Worm (Caenorhabditis elegans) whole organism, L3 larva: Measurements from ENCODE around the gene C28H8.7.

ENCODE experiments used
- aly-2 ChIP-seq: fragments of 150-350 bp; optimal IDR thresholded peaks from 2 replicates; lab custom pipeline; 2014; ENCODE audit warnings: missing biosample characterization, missing genetic modification characterization
- mdl-1 ChIP-seq: fragments of 150-350 bp; optimal IDR thresholded peaks from 2 replicates; lab custom pipeline; 2014; ENCODE audit warnings: missing biosample characterization, missing genetic modification characterization
- nhr-77 ChIP-seq: fragments of 150-350 bp; optimal IDR thresholded peaks from 2 replicates; lab custom pipeline; 2014; ENCODE audit warnings: missing biosample characterization, missing genetic modification characterization

DNA sequence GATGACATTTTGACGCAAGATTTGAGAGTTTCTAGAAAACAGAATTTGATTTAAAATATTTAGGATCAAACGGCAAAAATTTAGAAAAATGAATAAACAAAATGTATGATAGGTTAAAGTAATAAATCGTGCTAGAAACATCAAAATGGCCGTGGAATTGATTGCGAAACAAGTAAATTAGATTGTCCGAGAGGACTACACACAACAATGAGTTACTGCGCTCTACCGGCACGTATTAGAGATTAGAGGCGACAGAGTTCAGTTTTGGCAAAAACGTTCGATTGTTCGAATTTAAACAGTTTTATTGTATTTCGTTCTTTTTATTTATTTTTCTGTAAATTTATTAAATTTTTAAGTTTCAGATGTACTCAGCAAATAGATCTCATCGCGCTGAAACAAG, 38.9 kb upstream of the C28H8.7 start, which contains the start of the genes dnc-2 and bcl-7:
- TF ChIP-seq nhr-77 (tag; lab: Kevin White, UChicago) (no peak), aly-2 (tag; lab: Kevin White, UChicago) (no peak), mdl-1 (tag; lab: Kevin White, UChicago) (no peak)
